Fruit fly (Drosophila melanogaster): Measurements from ENCODE around the gene Jon74E.

Gene Jon74E

dm6 chr3L:17566335-17567242 is 17.7 kb upstream of the Jon74E start (continued):
- peak; percentile 92 for TF ChIP-seq nmo (GFP tag; optimal IDR thresholded peaks at IDR 0.05)
- TF ChIP-seq CG2199 (GFP tag; IDR thresholded peaks at IDR 0.05): 0 out of 3 replicates have a peak, but pooled peaks have one; percentile 56
- TF ChIP-seq tna (GFP tag; IDR thresholded peaks at IDR 0.05; ENCODE audit: partially characterized antibody): no peak
- peak in 1 of 2 experiments; percentile 29 for TF ChIP-seq crp (GFP tag; optimal IDR thresholded peaks at IDR 0.05)
- TF ChIP-seq Ssrp (tag; optimal IDR thresholded peaks at IDR 0.05): peak; percentile 85
- peak; percentile 46 for TF ChIP-seq CG14441 (GFP tag; IDR thresholded peaks at IDR 0.05)
- TF ChIP-seq trh (GFP tag; optimal IDR thresholded peaks at IDR 0.05): peak; percentile 22
- peak; percentile 9 for TF ChIP-seq CG7987 (GFP tag; optimal IDR thresholded peaks at IDR 0.05)
- TF ChIP-seq Drgx (GFP tag; IDR thresholded peaks at IDR 0.05): peak; percentile 89
- peak; percentile 89 for TF ChIP-seq CG17359 (tag; optimal IDR thresholded peaks at IDR 0.05)
- TF ChIP-seq trem (tag; optimal IDR thresholded peaks at IDR 0.05): peak; percentile 65
- no peak for TF ChIP-seq aop (GFP tag; IDR thresholded peaks at IDR 0.05)
- no peak for TF ChIP-seq grn (GFP tag; optimal IDR thresholded peaks at IDR 0.05)
- TF ChIP-seq her (GFP tag; optimal IDR thresholded peaks at IDR 0.05): no peak
- TF ChIP-seq gt (GFP tag; IDR thresholded peaks at IDR 0.05): peak; percentile 54
- TF ChIP-seq Lim3 (GFP tag; IDR thresholded peaks at IDR 0.05): peak; percentile 76
- TF ChIP-seq CG1602 (GFP tag; optimal IDR thresholded peaks at IDR 0.05): peak; percentile 72
- TF ChIP-seq sd (tag; optimal IDR thresholded peaks at IDR 0.05): peak; percentile 14
- TF ChIP-seq Hsf (GFP tag; optimal IDR thresholded peaks at IDR 0.05): peak; percentile 26
- TF ChIP-seq CG17802 (tag; optimal IDR thresholded peaks at IDR 0.05): peak; percentile 56
- no peak for TF ChIP-seq btn (GFP tag; optimal IDR thresholded peaks at IDR 0.05)
- TF ChIP-seq ewg (GFP tag; optimal IDR thresholded peaks at IDR 0.05): peak; percentile 85
- peak; percentile 69 for TF ChIP-seq CG1233 (GFP tag; optimal IDR thresholded peaks at IDR 0.05)
- peak; percentile 81 for TF ChIP-seq CG4707 (GFP tag; optimal IDR thresholded peaks at IDR 0.05)
- peak; percentile 53; the same call in 1 of the 2 replicates for TF ChIP-seq CG4730 (GFP tag; IDR thresholded peaks at IDR 0.05)
- TF ChIP-seq gsb-n (tag; optimal IDR thresholded peaks at IDR 0.05): peak; percentile 79
- peak; percentile 64 for TF ChIP-seq E2f1 (GFP tag; IDR thresholded peaks at IDR 0.05)
- TF ChIP-seq eyg (GFP tag; optimal IDR thresholded peaks at IDR 0.05): no peak
- TF ChIP-seq onecut (GFP tag; IDR thresholded peaks at IDR 0.05): peak; percentile 51; the same call in 1 of the 2 replicates
- TF ChIP-seq Ada2b (GFP tag; IDR thresholded peaks at IDR 0.05): peak; percentile 64
- TF ChIP-seq Deaf1 (tag; optimal IDR thresholded peaks at IDR 0.05): peak; percentile 40
- peak in 1 of 2 experiments; percentile 23 for TF ChIP-seq Trl (optimal IDR thresholded peaks at IDR 0.05)
- peak; percentile 11 for TF ChIP-seq Trl (GFP tag; optimal IDR thresholded peaks at IDR 0.05)
- TF ChIP-seq dm (GFP tag; optimal IDR thresholded peaks at IDR 0.05): no peak
- peak; percentile 20 for TF ChIP-seq Mad (GFP tag; optimal IDR thresholded peaks at IDR 0.05)
- TF ChIP-seq stc (GFP tag; IDR thresholded peaks at IDR 0.05): peak; percentile 72
- peak; percentile 48; the same call in 1 of the 2 replicates for TF ChIP-seq dimm (GFP tag; IDR thresholded peaks at IDR 0.05)
- TF ChIP-seq CG12769 (tag; optimal IDR thresholded peaks at IDR 0.05): peak; percentile 55
- TF ChIP-seq row (GFP tag; IDR thresholded peaks at IDR 0.05): peak; percentile 87
- TF ChIP-seq CG30403 (GFP tag; optimal IDR thresholded peaks at IDR 0.05): peak; percentile 73
- peak; percentile 90 for TF ChIP-seq gem (tag; optimal IDR thresholded peaks at IDR 0.05)
- peak; percentile 95 for TF ChIP-seq dmrt99B (tag; optimal IDR thresholded peaks at IDR 0.05)
- peak; percentile 37 for TF ChIP-seq HmgZ (tag; optimal IDR thresholded peaks at IDR 0.05)
- peak; percentile 43 for TF ChIP-seq CG1603 (tag; optimal IDR thresholded peaks at IDR 0.05)
- TF ChIP-seq ase (GFP tag; IDR thresholded peaks at IDR 0.05): peak; percentile 80
- peak; percentile 75 for TF ChIP-seq CG14050 (GFP tag; IDR thresholded peaks at IDR 0.05)
- TF ChIP-seq salm (tag; optimal IDR thresholded peaks at IDR 0.05): peak; percentile 85
- no peak for TF ChIP-seq Atf-2 (GFP tag; optimal IDR thresholded peaks at IDR 0.05)
- TF ChIP-seq chinmo (GFP tag; IDR thresholded peaks at IDR 0.05; ENCODE audit: partially characterized antibody): peak; percentile 76; the same call in 1 of the 4 replicates
